Worm (Caenorhabditis elegans): ENCODE measurements around the gene C06A8.6.

C06A8.6 gene

DNA sequence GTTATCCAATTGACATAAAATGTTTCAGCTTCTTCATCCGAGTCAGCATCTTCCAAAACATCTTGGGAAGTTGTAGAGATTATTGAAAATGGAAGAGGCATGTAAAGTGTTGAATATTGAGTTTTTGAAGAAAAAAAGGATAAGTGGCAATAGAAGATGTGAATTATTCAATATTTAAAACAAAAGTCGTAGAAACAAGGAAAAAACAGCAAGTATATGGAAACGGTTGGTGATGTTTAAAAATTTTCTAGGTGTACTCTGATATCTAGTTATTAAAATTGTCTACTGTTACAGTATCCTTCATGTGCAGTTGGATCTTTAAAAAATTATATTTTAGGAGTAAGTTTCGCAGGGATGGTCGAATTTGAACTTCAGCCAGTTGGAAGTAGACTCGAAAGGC, 382 bp upstream of the C06A8.6 start, which contains the start of gene C06A8.8:
Gene C06A8.8 (minus strand): TSS at position 101 of the 400 bp plus-strand sequence.
- TF ChIP-seq sdc-2 (tag; optimal IDR thresholded peaks at IDR 0.05) (no peak), fkh-6 (tag; optimal IDR thresholded peaks at IDR 0.05) (no peak), madf-2 (tag; optimal IDR thresholded peaks at IDR 0.05) (no peak), lin-11 (tag; optimal IDR thresholded peaks at IDR 0.05) (no peak), ceh-9 (tag; optimal IDR thresholded peaks at IDR 0.05) (no peak)

ce11 chrII:7773427-7773993, 1.2 kb downstream of the C06A8.6 start:
- no peak for TF ChIP-seq ref-2 (tag; optimal IDR thresholded peaks at IDR 0.05)
- no peak for TF ChIP-seq ceh-24 (tag; optimal IDR thresholded peaks at IDR 0.05)
- TF ChIP-seq ahr-1 (tag; optimal IDR thresholded peaks at IDR 0.05) = no peak
- no peak for TF ChIP-seq gmeb-2 (tag; optimal IDR thresholded peaks at IDR 0.05)
- TF ChIP-seq pros-1 (tag; optimal IDR thresholded peaks at IDR 0.05) = no peak
- no peak for TF ChIP-seq K09A11.1 (tag; optimal IDR thresholded peaks at IDR 0.05; ENCODE audit: insufficient read depth)
- no peak for TF ChIP-seq sdc-2 (tag; optimal IDR thresholded peaks at IDR 0.05)
- TF ChIP-seq syd-9 (tag; optimal IDR thresholded peaks at IDR 0.05) = no peak
- TF ChIP-seq dve-1 (tag; optimal IDR thresholded peaks at IDR 0.05) = no peak
- no peak for TF ChIP-seq hlh-8 (tag; optimal IDR thresholded peaks at IDR 0.05)
- no peak for TF ChIP-seq unc-86 (tag; optimal IDR thresholded peaks at IDR 0.05)
- TF ChIP-seq che-1 (tag; optimal IDR thresholded peaks at IDR 0.05) = no peak
- TF ChIP-seq hlh-6 (tag; optimal IDR thresholded peaks at IDR 0.05) = no peak
- no peak for TF ChIP-seq ceh-30 (tag; optimal IDR thresholded peaks at IDR 0.05)
- no peak for TF ChIP-seq ceh-45 (GFP tag; IDR thresholded peaks at IDR 0.05)
- TF ChIP-seq pha-2 (tag; optimal IDR thresholded peaks at IDR 0.05) = no peak
- no peak for TF ChIP-seq ceh-22 (tag; optimal IDR thresholded peaks at IDR 0.05)
- no peak for TF ChIP-seq lin-11 (tag; optimal IDR thresholded peaks at IDR 0.05)
- TF ChIP-seq Y22D7AL.16 (tag; optimal IDR thresholded peaks at IDR 0.05) = no peak
- no peak for TF ChIP-seq ets-4 (tag; optimal IDR thresholded peaks at IDR 0.05)

DNA sequence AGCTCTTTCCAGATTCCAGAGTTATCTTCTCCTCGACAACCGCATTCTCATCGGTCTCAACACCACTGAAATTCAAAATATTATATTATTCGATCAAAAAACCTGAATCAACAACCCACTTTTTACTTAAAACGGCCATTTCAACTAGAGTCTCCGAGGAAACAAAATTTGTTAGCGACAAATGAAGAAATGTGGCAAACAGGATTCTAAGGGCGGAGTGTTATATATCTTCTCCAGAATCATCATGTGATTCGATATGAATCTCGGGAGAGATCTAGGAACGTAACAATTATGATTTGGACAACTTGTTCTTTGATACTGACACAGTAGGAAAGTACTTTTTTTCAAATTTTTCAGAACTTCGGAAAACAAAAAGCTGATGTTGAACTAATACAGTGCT, 3.9 kb downstream of the C06A8.6 start:
- TF ChIP-seq T23F11.4 (GFP tag; optimal IDR thresholded peaks at IDR 0.05) = no peak
- no peak for TF ChIP-seq npax-4 (tag; optimal IDR thresholded peaks at IDR 0.05)
- no peak for TF ChIP-seq Y22D7AL.16 (tag; optimal IDR thresholded peaks at IDR 0.05)
- no peak for TF ChIP-seq madf-2 (tag; optimal IDR thresholded peaks at IDR 0.05)
- no peak for TF ChIP-seq syd-9 (tag; optimal IDR thresholded peaks at IDR 0.05)
- no peak for TF ChIP-seq ceh-24 (tag; optimal IDR thresholded peaks at IDR 0.05)

DNA sequence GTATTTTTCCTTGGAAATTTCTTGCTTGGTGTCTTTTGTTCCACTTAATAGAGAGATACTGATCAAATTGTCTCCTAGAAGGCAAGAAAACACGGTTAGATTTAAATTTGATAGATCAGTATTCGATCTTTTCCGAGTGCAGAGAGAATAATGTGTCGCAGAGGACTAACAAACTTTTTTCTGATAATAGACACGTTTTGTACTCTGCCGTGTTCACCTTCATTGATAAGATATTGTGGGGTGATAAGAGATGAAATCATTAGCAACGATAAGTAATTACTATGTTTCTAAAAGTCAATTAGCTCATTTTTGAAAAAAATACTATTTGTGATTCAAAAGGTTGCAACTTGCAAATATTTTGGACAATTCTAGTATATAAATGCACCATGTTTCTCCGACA, 4.4 kb downstream of the C06A8.6 start:
- TF ChIP-seq hlh-6 (tag; optimal IDR thresholded peaks at IDR 0.05) (no peak), elt-2 (tag; optimal IDR thresholded peaks at IDR 0.05) (peak; percentile 85), ztf-16 (tag; optimal IDR thresholded peaks at IDR 0.05) (no peak)

ce11 chrII:7777320-7777978, 5.2 kb downstream of the C06A8.6 start, which contains the start of gene mthf-1:
Gene mthf-1, minus strand, starts transcription at chrII:7777823.
- TF ChIP-seq lim-6 (tag; optimal IDR thresholded peaks at IDR 0.05) = no peak
- TF ChIP-seq rnt-1 (tag; optimal IDR thresholded peaks at IDR 0.05) = no peak
- TF ChIP-seq hlh-13 (GFP tag; optimal IDR thresholded peaks at IDR 0.05) = no peak
- peak; percentile 81 for TF ChIP-seq elt-2 (tag; optimal IDR thresholded peaks at IDR 0.05)
- no peak for TF ChIP-seq unc-42 (tag; optimal IDR thresholded peaks at IDR 0.05)
- no peak for TF ChIP-seq sdc-2 (tag; optimal IDR thresholded peaks at IDR 0.05)
- peak; percentile 6 for TF ChIP-seq hlh-30 (tag; optimal IDR thresholded peaks at IDR 0.05; ENCODE audit: insufficient read depth)
- TF ChIP-seq sox-2 (GFP tag; IDR thresholded peaks at IDR 0.05) = no peak

All from whole organism, late embryonic.